Worm (Caenorhabditis elegans) whole organism, young adult: ENCODE measurements around the gene lgc-29.

ENCODE experiments used
- B0019.2 ChIP-seq: fragments of 200-800 bp; sonication (Bioruptor generic); conservative IDR thresholded peaks from 2 replicates; pipeline ENCODE4 v1.3.6; 2022; ENCODE audit warnings: missing genetic modification reagents, missing genetic modification characterization, missing compliant biosample characterization
- C06A6.2 ChIP-seq: fragments of 200-800 bp; sonication (Bioruptor generic); conservative IDR thresholded peaks from 2 replicates; pipeline ENCODE4 v1.3.6; 2022; ENCODE audit warnings: missing genetic modification characterization, missing compliant biosample characterization
- C17E4.6 ChIP-seq: fragments of 200-800 bp; sonication (Bioruptor generic); IDR thresholded peaks from 2 replicates; pipeline ENCODE4 v1.3.6; 2022; ENCODE audit warnings: missing genetic modification reagents, missing genetic modification characterization, missing compliant biosample characterization
- D2030.7 ChIP-seq: fragments of 200-800 bp; sonication (Bioruptor generic); IDR thresholded peaks from 2 replicates; pipeline ENCODE4 v1.3.6; 2022; ENCODE audit warnings: missing genetic modification reagents, missing genetic modification characterization, missing compliant biosample characterization
- F52B5.7 ChIP-seq: sonication (generic microtip); optimal IDR thresholded peaks from 2 replicates; lab custom pipeline; 2016; ENCODE audit warnings: mild to moderate bottlenecking, missing genetic modification characterization, missing compliant biosample characterization
- F57A8.1 ChIP-seq: fragments of 200-800 bp; sonication (Bioruptor generic); optimal IDR thresholded peaks from 2 replicates; lab custom pipeline; 2018; ENCODE audit warnings: mild to moderate bottlenecking, missing genetic modification characterization, moderate library complexity, missing compliant biosample characterization
- K11D2.4 ChIP-seq: fragments of 200-800 bp; sonication (Bioruptor generic); IDR thresholded peaks from 2 replicates; pipeline ENCODE4 v1.3.6; 2022; ENCODE audit warnings: missing genetic modification reagents, missing genetic modification characterization, missing compliant biosample characterization
- K12H6.12 ChIP-seq: fragments of 200-800 bp; sonication (Bioruptor generic); optimal IDR thresholded peaks from 2 replicates; lab custom pipeline; 2018; ENCODE audit warnings: mild to moderate bottlenecking, missing genetic modification characterization, missing compliant biosample characterization
- Y53G8AR.9 ChIP-seq: fragments of 200-800 bp; sonication (Bioruptor generic); conservative IDR thresholded peaks from 2 replicates; pipeline ENCODE4 v1.3.6; 2022; ENCODE audit warnings: missing genetic modification reagents, missing genetic modification characterization, missing compliant biosample characterization
- Y67H2A.10 ChIP-seq: fragments of 200-800 bp; sonication (Bioruptor generic); conservative IDR thresholded peaks from 2 replicates; pipeline ENCODE4 v1.3.6; 2022; ENCODE audit warnings: missing genetic modification reagents, missing genetic modification characterization, missing compliant biosample characterization
- Y95B8A.8 ChIP-seq: fragments of 200-800 bp; sonication (Bioruptor generic); IDR thresholded peaks from 2 replicates; pipeline ENCODE4 v1.3.6; 2022; ENCODE audit warnings: missing genetic modification reagents, missing genetic modification characterization, missing compliant biosample characterization
- ZK185.1 ChIP-seq: sonication (generic microtip); optimal IDR thresholded peaks from 2 replicates; lab custom pipeline; 2016; ENCODE audit warnings: mild to moderate bottlenecking, missing genetic modification characterization, missing compliant biosample characterization; ENCODE audit not compliant: poor library complexity, severe bottlenecking
- ama-1 ChIP-seq, 3 experiments: fragments of 150-350 bp in 1 of 3; sonication (generic microtip) in 2 of 3; optimal IDR thresholded peaks; 2 replicates each; lab custom pipeline; 2014 to 2018; ENCODE audit warnings: missing biosample characterization in 2 of 3, missing genetic modification characterization in 2 of 3, missing genetic modification reagents in 2 of 3
- aptf-2 ChIP-seq: fragments of 200-800 bp; sonication (Bioruptor generic); conservative IDR thresholded peaks from 2 replicates; pipeline ENCODE4 v1.3.6; 2022; ENCODE audit warnings: missing genetic modification reagents, missing genetic modification characterization, missing compliant biosample characterization
- aptf-3 ChIP-seq: fragments of 200-800 bp; sonication (Bioruptor generic); IDR thresholded peaks from 2 replicates; pipeline ENCODE4 v1.3.6; 2022; ENCODE audit warnings: missing genetic modification characterization, missing compliant biosample characterization
- attf-5 ChIP-seq: fragments of 200-800 bp; sonication (Bioruptor generic); optimal IDR thresholded peaks from 2 replicates; lab custom pipeline; 2018; ENCODE audit warnings: mild to moderate bottlenecking, missing genetic modification characterization, missing compliant biosample characterization
- ceh-100 ChIP-seq: fragments of 200-800 bp; sonication (Bioruptor generic); IDR thresholded peaks from 2 replicates; pipeline ENCODE4 v1.3.6; 2022; ENCODE audit warnings: missing genetic modification reagents, missing genetic modification characterization, missing compliant biosample characterization
- ceh-58 ChIP-seq: fragments of 200-800 bp; sonication (Bioruptor generic); IDR thresholded peaks from 2 replicates; pipeline ENCODE4 v1.3.6; 2022; ENCODE audit warnings: missing genetic modification characterization, missing compliant biosample characterization
- ceh-79 ChIP-seq: sonication (generic microtip); optimal IDR thresholded peaks from 2 replicates; lab custom pipeline; 2017; ENCODE audit warnings: mild to moderate bottlenecking, missing genetic modification characterization, missing compliant biosample characterization
- dpl-1 ChIP-seq: fragments of 150-350 bp; optimal IDR thresholded peaks from 2 replicates; lab custom pipeline; 2014; ENCODE audit warnings: missing biosample characterization, missing genetic modification reagents, missing genetic modification characterization
- efl-1 ChIP-seq: fragments of 150-350 bp; optimal IDR thresholded peaks from 2 replicates; lab custom pipeline; 2014; ENCODE audit warnings: missing biosample characterization, missing genetic modification reagents, missing genetic modification characterization
- ekl-4 ChIP-seq: fragments of 200-800 bp; sonication (Bioruptor generic); IDR thresholded peaks from 2 replicates; pipeline ENCODE4 v1.3.6; 2022; ENCODE audit warnings: missing genetic modification reagents, missing genetic modification characterization, missing compliant biosample characterization
- hlh-26 ChIP-seq: fragments of 200-800 bp; sonication (Bioruptor generic); conservative IDR thresholded peaks from 2 replicates; pipeline ENCODE4 v1.3.6; 2022; ENCODE audit warnings: missing genetic modification reagents, missing genetic modification characterization, missing compliant biosample characterization
- hmg-20 ChIP-seq: fragments of 200-800 bp; sonication (Bioruptor generic); IDR thresholded peaks from 2 replicates; pipeline ENCODE4 v1.3.6; 2022; ENCODE audit warnings: missing genetic modification reagents, missing genetic modification characterization, missing compliant biosample characterization
- let-526 ChIP-seq: fragments of 200-800 bp; sonication (Bioruptor generic); IDR thresholded peaks from 2 replicates; pipeline ENCODE4 v1.3.6; 2022; ENCODE audit warnings: missing genetic modification reagents, missing genetic modification characterization, missing compliant biosample characterization
- lin-35 ChIP-seq, 3 experiments: fragments of 150-350 bp in 2 of 3; sonication (generic microtip) in 1 of 3; optimal IDR thresholded peaks; 2 replicates each; lab custom pipeline; 2014 to 2018; ENCODE audit warnings: missing biosample characterization in 3 of 3, missing genetic modification characterization in 3 of 3, missing genetic modification reagents in 3 of 3
- lin-54 ChIP-seq: fragments of 200-800 bp; sonication (Bioruptor generic); optimal IDR thresholded peaks from 2 replicates; lab custom pipeline; 2018; ENCODE audit warnings: mild to moderate bottlenecking, missing genetic modification characterization, missing compliant biosample characterization
- lsy-27 ChIP-seq: sonication (generic microtip); optimal IDR thresholded peaks from 2 replicates; lab custom pipeline; 2017; ENCODE audit warnings: missing genetic modification characterization, mild to moderate bottlenecking, missing compliant biosample characterization, antibody characterized with exemption, missing genotype, borderline replicate concordance; ENCODE audit not compliant: insufficient read depth
- madf-10 ChIP-seq: sonication (generic microtip); optimal IDR thresholded peaks from 2 replicates; lab custom pipeline; 2016; ENCODE audit warnings: mild to moderate bottlenecking, missing genetic modification characterization, missing compliant biosample characterization
- mxl-1 ChIP-seq: sonication (generic microtip); optimal IDR thresholded peaks from 2 replicates; lab custom pipeline; 2016; ENCODE audit warnings: missing genetic modification characterization, missing compliant biosample characterization
- nfya-1 ChIP-seq: sonication (generic microtip); optimal IDR thresholded peaks from 2 replicates; lab custom pipeline; 2017; ENCODE audit warnings: antibody characterized with exemption, missing compliant biosample characterization, missing genetic modification characterization, borderline replicate concordance; ENCODE audit not compliant: insufficient read depth
- nhr-179 ChIP-seq: sonication (generic microtip); optimal IDR thresholded peaks from 2 replicates; lab custom pipeline; 2016; ENCODE audit warnings: mild to moderate bottlenecking, missing genetic modification characterization, missing compliant biosample characterization
- pha-4 ChIP-seq: fragments of 150-350 bp; sonication (generic microtip); optimal IDR thresholded peaks from 2 replicates; lab custom pipeline; 2014; ENCODE audit warnings: missing biosample characterization, missing genetic modification reagents, missing genetic modification characterization
- rcor-1 ChIP-seq: fragments of 200-800 bp; sonication (Bioruptor generic); IDR thresholded peaks from 2 replicates; pipeline ENCODE4 v1.3.6; 2022; ENCODE audit warnings: missing genetic modification reagents, missing genetic modification characterization, missing compliant biosample characterization
- repo-1 ChIP-seq: sonication (generic microtip); optimal IDR thresholded peaks from 2 replicates; lab custom pipeline; 2017; ENCODE audit warnings: mild to moderate bottlenecking, missing genetic modification characterization, missing compliant biosample characterization
- rpc-1 ChIP-seq, 2 experiments: fragments of 150-350 bp in 1 of 2; sonication (generic microtip) in 1 of 2; optimal IDR thresholded peaks; 2 replicates each; lab custom pipeline; 2014 to 2018; ENCODE audit warnings: missing biosample characterization in 1 of 2, missing genetic modification characterization in 1 of 2, missing genetic modification reagents in 1 of 2, missing genotype in 1 of 2
- sdz-38 ChIP-seq: sonication (generic microtip); optimal IDR thresholded peaks from 2 replicates; lab custom pipeline; 2016; ENCODE audit warnings: missing genotype, missing genetic modification characterization, missing compliant biosample characterization
- sea-2 ChIP-seq: fragments of 200-800 bp; sonication (Bioruptor generic); IDR thresholded peaks from 2 replicates; pipeline ENCODE4 v1.3.6; 2022; ENCODE audit warnings: missing genetic modification characterization, missing compliant biosample characterization
- snpc-1.3 ChIP-seq: sonication (generic microtip); optimal IDR thresholded peaks from 2 replicates; lab custom pipeline; 2017; ENCODE audit warnings: missing genetic modification characterization, mild to moderate bottlenecking, missing compliant biosample characterization, antibody characterized with exemption, moderate library complexity, missing genotype, missing genetic modification reagents; ENCODE audit not compliant: insufficient read depth
- tlf-1 ChIP-seq: fragments of 200-800 bp; sonication (Bioruptor generic); optimal IDR thresholded peaks from 2 replicates; lab custom pipeline; 2018; ENCODE audit warnings: mild to moderate bottlenecking, missing genetic modification characterization, missing compliant biosample characterization
- unc-130 ChIP-seq: sonication (generic microtip); optimal IDR thresholded peaks from 2 replicates; lab custom pipeline; 2016; ENCODE audit warnings: missing genetic modification reagents, missing genetic modification characterization, missing compliant biosample characterization
- unc-62 ChIP-seq: fragments of 150-350 bp; optimal IDR thresholded peaks from 2 replicates; lab custom pipeline; 2014; ENCODE audit warnings: missing biosample characterization, missing genetic modification reagents, missing genetic modification characterization
- xnd-1 ChIP-seq: sonication (generic microtip); optimal IDR thresholded peaks from 2 replicates; lab custom pipeline; 2016; ENCODE audit warnings: missing genotype, missing genetic modification reagents, missing genetic modification characterization, missing compliant biosample characterization
- zim-3 ChIP-seq: sonication (generic microtip); optimal IDR thresholded peaks from 2 replicates; lab custom pipeline; 2017; ENCODE audit warnings: mild to moderate bottlenecking, missing genetic modification characterization, moderate library complexity, missing compliant biosample characterization
- ztf-22 ChIP-seq: fragments of 200-800 bp; sonication (Bioruptor generic); optimal IDR thresholded peaks from 2 replicates; lab custom pipeline; 2018; ENCODE audit warnings: mild to moderate bottlenecking, missing genetic modification characterization, moderate library complexity, missing compliant biosample characterization
- ztf-26 ChIP-seq: sonication (generic microtip); optimal IDR thresholded peaks from 2 replicates; lab custom pipeline; 2017; ENCODE audit warnings: missing genetic modification characterization, missing compliant biosample characterization
- ztf-6 ChIP-seq: fragments of 200-800 bp; sonication (Bioruptor generic); IDR thresholded peaks from 2 replicates; pipeline ENCODE4 v1.3.6; 2022; ENCODE audit warnings: missing genetic modification reagents, missing genetic modification characterization, missing compliant biosample characterization

The lgc-29 gene

ce11 chrV:4189618-4190017 is 50.8 kb downstream of the lgc-29 start:
- TF ChIP-seq ztf-26 (peak; percentile 52), ceh-58 (no peak), F57A8.1 (no peak), lin-35 (GFP tag; optimal IDR thresholded peaks at IDR 0.05; lab: Kevin White, UChicago) (no peak), ZK185.1 (tag; lab: Kevin White, UChicago) (no peak), tlf-1 (no peak), hmg-20 (GFP tag; lab: Robert Waterston, UW) (no peak), ceh-100 (GFP tag; lab: Robert Waterston, UW) (no peak), repo-1 (tag; lab: Kevin White, UChicago) (peak; percentile 66), Y95B8A.8 (GFP tag; lab: Robert Waterston, UW) (no peak), D2030.7 (GFP tag; lab: Robert Waterston, UW) (no peak), hlh-26 (no peak)

DNA sequence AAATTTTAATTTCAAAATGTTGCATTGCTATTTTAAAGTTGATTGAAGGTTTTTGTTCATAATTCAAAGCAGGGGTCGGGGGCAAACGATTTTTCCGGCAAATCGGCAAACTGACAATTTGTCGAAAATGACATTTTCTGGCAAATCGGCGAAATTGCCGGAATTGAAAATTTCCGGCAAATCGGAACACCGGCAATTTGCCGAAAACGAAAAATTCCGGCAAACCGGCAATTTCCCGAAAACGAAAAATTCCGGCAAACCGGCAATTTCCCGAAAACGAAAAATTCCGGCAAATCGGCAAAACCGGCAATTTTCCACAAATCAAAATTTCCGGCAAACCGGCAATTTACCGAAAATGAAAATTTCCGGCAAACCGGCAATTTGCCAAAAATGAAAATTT is 51.4 kb downstream of the lgc-29 start:
- no peak for TF ChIP-seq F52B5.7 (tag; lab: Kevin White, UChicago)
- no peak for TF ChIP-seq B0019.2
- TF ChIP-seq D2030.7 (GFP tag; lab: Robert Waterston, UW), result no peak
- no peak for TF ChIP-seq sdz-38 (tag; lab: Kevin White, UChicago)
- TF ChIP-seq unc-62 (GFP tag; lab: Kevin White, UChicago), result no peak
- TF ChIP-seq rpc-1 (optimal IDR thresholded peaks at IDR 0.05; lab: Kevin White, UChicago), result no peak
- TF ChIP-seq rpc-1 (tag; optimal IDR thresholded peaks at IDR 0.05; lab: Kevin White, UChicago), result no peak
- TF ChIP-seq Y53G8AR.9 (GFP tag; lab: Robert Waterston, UW), result peak; percentile 78; the same call in 1 of the 2 replicates
- no peak for TF ChIP-seq C17E4.6
- TF ChIP-seq K12H6.12, result no peak
- no peak for TF ChIP-seq ama-1 (optimal IDR thresholded peaks at IDR 0.05; lab: Kevin White, UChicago)
- no peak for TF ChIP-seq ama-1 (GFP tag; optimal IDR thresholded peaks at IDR 0.05; lab: Kevin White, UChicago)
- TF ChIP-seq unc-130 (GFP tag; lab: Kevin White, UChicago), result no peak
- no peak for TF ChIP-seq madf-10 (tag; lab: Kevin White, UChicago)
- no peak for TF ChIP-seq Y67H2A.10 (GFP tag; lab: Robert Waterston, UW)
- TF ChIP-seq pha-4 (tag; lab: Kevin White, UChicago), result no peak
- no peak for TF ChIP-seq lsy-27 (tag; lab: Kevin White, UChicago)
- no peak for TF ChIP-seq ztf-22 (GFP tag; lab: Kevin White, UChicago)
- no peak for TF ChIP-seq lin-54
- no peak for TF ChIP-seq mxl-1 (tag; lab: Kevin White, UChicago)
- TF ChIP-seq ztf-26, result no peak
- TF ChIP-seq aptf-2, result no peak
- no peak for TF ChIP-seq nfya-1 (tag; lab: Kevin White, UChicago)
- TF ChIP-seq ceh-79, result no peak
- TF ChIP-seq aptf-3, result peak; percentile 68; the same call in 1 of the 2 replicates
- TF ChIP-seq let-526 (GFP tag; lab: Robert Waterston, UW), result no peak
- no peak for TF ChIP-seq C06A6.2 (GFP tag; lab: Robert Waterston, UW)
- TF ChIP-seq repo-1 (tag; lab: Kevin White, UChicago), result peak; percentile 68
- no peak for TF ChIP-seq sea-2 (GFP tag; lab: Robert Waterston, UW)
- no peak for TF ChIP-seq nhr-179 (tag; lab: Kevin White, UChicago)
- peak; percentile 59; the same call in 1 of the 2 replicates for TF ChIP-seq K11D2.4 (GFP tag; lab: Robert Waterston, UW)
- TF ChIP-seq ztf-6, result no peak
- TF ChIP-seq rcor-1 (GFP tag; lab: Robert Waterston, UW), result no peak
- no peak for TF ChIP-seq dpl-1 (GFP tag; lab: Kevin White, UChicago)
- no peak for TF ChIP-seq ekl-4 (GFP tag; lab: Robert Waterston, UW)
- no peak for TF ChIP-seq zim-3 (tag; lab: Kevin White, UChicago)
- no peak for TF ChIP-seq ceh-58
- no peak for TF ChIP-seq efl-1 (GFP tag; lab: Kevin White, UChicago)
- TF ChIP-seq attf-5 (GFP tag; lab: Kevin White, UChicago), result no peak
- TF ChIP-seq xnd-1 (tag; lab: Kevin White, UChicago), result no peak
- TF ChIP-seq snpc-1.3 (tag; lab: Kevin White, UChicago), result no peak
